Fruit fly (Drosophila melanogaster): ENCODE measurements around the gene CG9662.
"Not testable (repeated sequence)": the region's sequence is repeated elsewhere in the genome, so short reads cannot be mapped to it uniquely, and the experiment has no call there.

Gene CG9662

DNA sequence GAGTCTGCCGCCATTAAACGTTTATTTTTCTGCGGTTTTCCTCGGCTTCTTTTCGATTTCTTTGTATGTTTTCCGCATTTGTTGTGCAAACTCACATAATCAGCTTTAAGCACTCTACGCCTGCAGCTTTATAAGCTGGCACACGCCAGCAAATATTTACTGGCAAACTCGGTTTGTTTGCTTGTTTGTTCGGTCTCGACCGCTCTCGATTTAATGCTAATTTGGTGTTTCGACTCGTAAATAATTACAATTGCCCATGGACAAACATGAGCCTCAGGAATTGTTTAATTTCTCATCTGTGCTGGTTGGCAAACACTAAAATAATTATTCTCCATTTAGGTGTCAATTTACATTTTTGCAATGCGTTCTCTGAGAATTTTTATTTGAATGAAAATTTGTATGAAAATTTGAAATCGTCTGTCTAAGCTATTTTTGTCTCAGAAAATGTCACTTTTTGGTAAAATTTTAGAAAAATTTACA is 21.1 kb upstream of the CG9662 start, which contains the start of gene CG34175:
TSS of gene CG34175 (plus strand) at position 430 of the 480 bp plus-strand sequence.
- no peak for TF ChIP-seq CG15710 (tag; optimal IDR thresholded peaks at IDR 0.05)
- TF ChIP-seq D1 (tag; optimal IDR thresholded peaks at IDR 0.05) = no peak
- TF ChIP-seq CG14655 (GFP tag; optimal IDR thresholded peaks at IDR 0.05) = no peak
- no peak for TF ChIP-seq CG10348 (GFP tag; IDR thresholded peaks at IDR 0.05)
- no peak for TF ChIP-seq Snoo (tag; optimal IDR thresholded peaks at IDR 0.05)
- TF ChIP-seq CG8301 (tag; optimal IDR thresholded peaks at IDR 0.05) = no peak
- TF ChIP-seq Pif1A (GFP tag; optimal IDR thresholded peaks at IDR 0.05) = no peak
- no peak for TF ChIP-seq CG9948 (tag; optimal IDR thresholded peaks at IDR 0.05)
- TF ChIP-seq CG17806 (tag; optimal IDR thresholded peaks at IDR 0.05) = no peak
- no peak for TF ChIP-seq fd96Ca (GFP tag; IDR thresholded peaks at IDR 0.05)
- no peak for TF ChIP-seq Ets98B (GFP tag; IDR thresholded peaks at IDR 0.05)
- no peak for TF ChIP-seq CG13204 (GFP tag; optimal IDR thresholded peaks at IDR 0.05)
- TF ChIP-seq CG8159 (tag; optimal IDR thresholded peaks at IDR 0.05) = no peak
- TF ChIP-seq gl (tag; optimal IDR thresholded peaks at IDR 0.05) = no peak
- no peak for TF ChIP-seq CG34367 (tag; optimal IDR thresholded peaks at IDR 0.05)
- no peak for TF ChIP-seq rn (GFP tag; IDR thresholded peaks at IDR 0.05)
- no peak for TF ChIP-seq CG32121 (GFP tag; IDR thresholded peaks at IDR 0.05)

dm6 chr2L:3388396-3388795 is 11.9 kb upstream of the CG9662 start, which contains the start of gene CG42460:
Gene CG42460 (minus strand): TSS chr2L:3388496.
- TF ChIP-seq rn (GFP tag; IDR thresholded peaks at IDR 0.05); CG13204 (GFP tag; optimal IDR thresholded peaks at IDR 0.05); D1 (tag; optimal IDR thresholded peaks at IDR 0.05): not testable (repeated sequence)

DNA sequence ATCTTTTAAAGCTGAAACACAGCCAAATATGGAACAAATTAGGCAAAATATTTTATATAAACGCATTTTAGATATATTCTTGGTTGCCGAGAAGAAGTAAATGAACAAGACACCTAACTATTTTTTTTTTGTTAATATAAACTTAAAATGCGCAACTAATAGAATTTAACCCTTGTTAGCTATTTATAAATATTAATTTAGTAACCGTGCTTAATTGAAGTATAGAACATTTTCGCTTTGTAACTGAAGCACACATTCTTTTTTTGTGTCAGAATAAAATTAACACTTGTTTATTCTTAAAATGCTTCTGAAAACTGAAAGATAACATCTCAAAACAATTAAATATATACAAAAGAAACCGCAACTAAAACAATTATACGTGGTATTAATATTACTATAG is 11.1 kb upstream of the CG9662 start, which contains the start of gene Sfp23F:
TSS of gene Sfp23F (minus strand) at position 101 of the 400 bp plus-strand sequence.
- no peak for TF ChIP-seq Ets98B (GFP tag; IDR thresholded peaks at IDR 0.05)
- no peak for TF ChIP-seq CG8301 (tag; optimal IDR thresholded peaks at IDR 0.05)
- no peak for TF ChIP-seq CG9948 (tag; optimal IDR thresholded peaks at IDR 0.05)
- TF ChIP-seq Snoo (tag; optimal IDR thresholded peaks at IDR 0.05) = no peak
- TF ChIP-seq CG13204 (GFP tag; optimal IDR thresholded peaks at IDR 0.05) = no peak
- no peak for TF ChIP-seq CG14655 (GFP tag; optimal IDR thresholded peaks at IDR 0.05)
- TF ChIP-seq CG4496 (GFP tag; IDR thresholded peaks at IDR 0.05) = no peak
- no peak for TF ChIP-seq D1 (tag; optimal IDR thresholded peaks at IDR 0.05)
- no peak for TF ChIP-seq EcR (GFP tag; optimal IDR thresholded peaks at IDR 0.05)
- no peak for TF ChIP-seq CG12605 (GFP tag; IDR thresholded peaks at IDR 0.05)
- TF ChIP-seq CG8159 (tag; optimal IDR thresholded peaks at IDR 0.05) = no peak
- no peak for TF ChIP-seq gl (tag; optimal IDR thresholded peaks at IDR 0.05)
- no peak for TF ChIP-seq CG32121 (GFP tag; IDR thresholded peaks at IDR 0.05)
- no peak for TF ChIP-seq Pif1B (GFP tag; optimal IDR thresholded peaks at IDR 0.05)

- TF ChIP-seq CG13204 (GFP tag; optimal IDR thresholded peaks at IDR 0.05) = no peak
- no peak for TF ChIP-seq Pif1A (GFP tag; optimal IDR thresholded peaks at IDR 0.05)
- TF ChIP-seq CG34367 (tag; optimal IDR thresholded peaks at IDR 0.05) = no peak
- no peak for TF ChIP-seq CG8301 (tag; optimal IDR thresholded peaks at IDR 0.05)
- no peak for TF ChIP-seq fd96Ca (GFP tag; IDR thresholded peaks at IDR 0.05)
- no peak for TF ChIP-seq CG8159 (tag; optimal IDR thresholded peaks at IDR 0.05)
- no peak for TF ChIP-seq CG14655 (GFP tag; optimal IDR thresholded peaks at IDR 0.05)
- TF ChIP-seq CG15710 (tag; optimal IDR thresholded peaks at IDR 0.05) = no peak
- TF ChIP-seq rn (GFP tag; IDR thresholded peaks at IDR 0.05) = no peak
- TF ChIP-seq CG10348 (GFP tag; IDR thresholded peaks at IDR 0.05) = no peak
- no peak for TF ChIP-seq EcR (GFP tag; optimal IDR thresholded peaks at IDR 0.05)
- no peak for TF ChIP-seq CG32121 (GFP tag; IDR thresholded peaks at IDR 0.05)
- TF ChIP-seq CG17806 (tag; optimal IDR thresholded peaks at IDR 0.05) = no peak
- TF ChIP-seq CG4496 (GFP tag; IDR thresholded peaks at IDR 0.05) = no peak
- TF ChIP-seq CG12605 (GFP tag; IDR thresholded peaks at IDR 0.05) = no peak
Measured at dm6 chr2L:3375611-3376010, 926 bp downstream of the CG9662 start, which contains the start of gene CG15412. Gene CG15412 (minus strand): TSS chr2L:3375711.

DNA sequence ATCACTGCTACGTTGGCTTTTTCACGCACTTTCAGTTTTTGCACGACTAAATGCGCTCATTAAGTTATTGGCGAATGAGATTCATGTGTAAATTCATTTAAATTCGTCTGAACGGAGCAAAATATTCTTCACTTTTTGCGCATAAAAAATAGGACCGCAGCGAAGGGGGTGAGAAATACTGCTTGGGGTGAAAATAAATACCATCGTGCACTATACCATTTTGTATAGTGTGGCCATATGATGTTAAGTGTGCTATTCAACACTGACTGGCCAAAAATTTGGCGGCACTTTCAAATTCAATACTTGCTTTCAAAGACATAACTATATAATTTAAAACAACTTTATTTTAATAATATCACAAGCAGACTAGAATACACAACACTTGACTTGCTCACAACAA is 3.3 kb downstream of the CG9662 start, which contains the start of gene GramD1B:
TSS of gene GramD1B (minus strand) at position 131 of the 400 bp plus-strand sequence.
- no peak for TF ChIP-seq Pif1B (GFP tag; optimal IDR thresholded peaks at IDR 0.05)
- no peak for TF ChIP-seq CG8159 (tag; optimal IDR thresholded peaks at IDR 0.05)
- TF ChIP-seq CG13204 (GFP tag; optimal IDR thresholded peaks at IDR 0.05) = no peak
- no peak for TF ChIP-seq CG15710 (tag; optimal IDR thresholded peaks at IDR 0.05)
- TF ChIP-seq CG12605 (GFP tag; IDR thresholded peaks at IDR 0.05) = no peak
- TF ChIP-seq Pif1A (GFP tag; optimal IDR thresholded peaks at IDR 0.05) = no peak
- no peak for TF ChIP-seq rn (GFP tag; IDR thresholded peaks at IDR 0.05)
- TF ChIP-seq CG4496 (GFP tag; IDR thresholded peaks at IDR 0.05) = no peak
- no peak for TF ChIP-seq CG9948 (tag; optimal IDR thresholded peaks at IDR 0.05)
- no peak for TF ChIP-seq Snoo (tag; optimal IDR thresholded peaks at IDR 0.05)
- TF ChIP-seq CG17806 (tag; optimal IDR thresholded peaks at IDR 0.05) = no peak
- no peak for TF ChIP-seq Ets98B (GFP tag; IDR thresholded peaks at IDR 0.05)
- no peak for TF ChIP-seq D1 (tag; optimal IDR thresholded peaks at IDR 0.05)
- TF ChIP-seq EcR (GFP tag; optimal IDR thresholded peaks at IDR 0.05) = no peak
- no peak for TF ChIP-seq CG10348 (GFP tag; IDR thresholded peaks at IDR 0.05)
- TF ChIP-seq fd96Ca (GFP tag; IDR thresholded peaks at IDR 0.05) = no peak

- TF ChIP-seq CG12605 (GFP tag; IDR thresholded peaks at IDR 0.05) (no peak), CG15710 (tag; optimal IDR thresholded peaks at IDR 0.05) (peak; percentile 2), Snoo (tag; optimal IDR thresholded peaks at IDR 0.05) (no peak), CG8159 (tag; optimal IDR thresholded peaks at IDR 0.05) (peak; percentile 20), CG17806 (tag; optimal IDR thresholded peaks at IDR 0.05) (peak; percentile 3), CG8301 (tag; optimal IDR thresholded peaks at IDR 0.05) (peak; percentile 24), Pif1B (GFP tag; optimal IDR thresholded peaks at IDR 0.05) (no peak), CG34367 (tag; optimal IDR thresholded peaks at IDR 0.05) (no peak), CG13204 (GFP tag; optimal IDR thresholded peaks at IDR 0.05) (no peak), CG9948 (tag; optimal IDR thresholded peaks at IDR 0.05) (no peak), CG14655 (GFP tag; optimal IDR thresholded peaks at IDR 0.05) (peak; percentile 29), CG10348 (GFP tag; IDR thresholded peaks at IDR 0.05) (no peak), fd96Ca (GFP tag; IDR thresholded peaks at IDR 0.05) (peak; percentile 35; the same call in 1 of the 3 replicates), CG32121 (GFP tag; IDR thresholded peaks at IDR 0.05) (peak; percentile 41; the same call in 1 of the 2 replicates), CG4496 (GFP tag; IDR thresholded peaks at IDR 0.05) (peak; percentile 47; the same call in 1 of the 3 replicates), D1 (tag; optimal IDR thresholded peaks at IDR 0.05) (no peak), rn (GFP tag; IDR thresholded peaks at IDR 0.05) (no peak), EcR (GFP tag; optimal IDR thresholded peaks at IDR 0.05) (no peak), Ets98B (GFP tag; IDR thresholded peaks at IDR 0.05) (peak; percentile 49), Pif1A (GFP tag; optimal IDR thresholded peaks at IDR 0.05) (peak; percentile 39), gl (tag; optimal IDR thresholded peaks at IDR 0.05) (no peak)
Measured at dm6 chr2L:3372483-3372929, 4.0 kb downstream of the CG9662 start.
